Fruit fly (Drosophila melanogaster) whole organism, embryonic: Measurements from ENCODE around the gene CG3149.

ENCODE experiments used
- Atf6 ChIP-seq: fragments of 200-800 bp; sonication (Bioruptor generic); IDR thresholded peaks from 2 replicates; pipeline ENCODE4 v1.3.6; 2022; ENCODE audit warnings: missing biosample characterization, missing genetic modification characterization
- Bgb ChIP-seq: fragments of 200-800 bp; sonication (Bioruptor generic); IDR thresholded peaks from 2 replicates; pipeline ENCODE4 v1.3.6; 2022; ENCODE audit warnings: missing biosample characterization, missing genetic modification characterization; ENCODE audit not compliant: partially characterized antibody
- CG12155 ChIP-seq: fragments of 200-800 bp; sonication (Bioruptor generic); optimal IDR thresholded peaks from 3 replicates; lab custom pipeline; 2016; ENCODE audit warnings: missing biosample characterization, missing genetic modification characterization
- CG12659 ChIP-seq: fragments of 200-800 bp; sonication (Bioruptor generic); optimal IDR thresholded peaks from 3 replicates; lab custom pipeline; 2017; ENCODE audit warnings: mild to moderate bottlenecking, missing biosample characterization, missing genetic modification reagents, missing genetic modification characterization
- CG13287 ChIP-seq: fragments of 200-800 bp; sonication (Bioruptor generic); IDR thresholded peaks from 2 replicates; pipeline ENCODE4 v1.3.6; 2022; ENCODE audit warnings: missing biosample characterization, missing genetic modification characterization; ENCODE audit not compliant: partially characterized antibody
- CG13624 ChIP-seq: fragments of 200-800 bp; sonication (Bioruptor generic); optimal IDR thresholded peaks from 2 replicates; lab custom pipeline; 2016; ENCODE audit warnings: missing biosample characterization, missing genetic modification characterization
- CG2678 ChIP-seq: fragments of 200-800 bp; sonication (Bioruptor generic); optimal IDR thresholded peaks from 3 replicates; lab custom pipeline; 2019; ENCODE audit warnings: missing biosample characterization, mild to moderate bottlenecking, missing genetic modification characterization, moderate library complexity
- CG3838 ChIP-seq: fragments of 200-800 bp; sonication (Bioruptor generic); optimal IDR thresholded peaks from 3 replicates; lab custom pipeline; 2016; ENCODE audit warnings: missing biosample characterization, missing genetic modification characterization
- CG3847 ChIP-seq: fragments of 200-800 bp; sonication (Bioruptor generic); IDR thresholded peaks from 2 replicates; pipeline ENCODE4 v1.3.6; 2022; ENCODE audit warnings: missing biosample characterization, missing genetic modification characterization
- CG4617 ChIP-seq: fragments of 200-800 bp; sonication (Bioruptor generic); optimal IDR thresholded peaks from 3 replicates; lab custom pipeline; 2016; ENCODE audit warnings: missing biosample characterization, missing genetic modification characterization, borderline replicate concordance
- CG4820 ChIP-seq: fragments of 200-800 bp; sonication (Bioruptor generic); optimal IDR thresholded peaks from 3 replicates; lab custom pipeline; 2016; ENCODE audit warnings: missing biosample characterization, missing genetic modification characterization
- CG5180 ChIP-seq: fragments of 200-800 bp; sonication (Bioruptor generic); optimal IDR thresholded peaks from 3 replicates; lab custom pipeline; 2017; ENCODE audit warnings: missing biosample characterization, missing genetic modification characterization, mild to moderate bottlenecking, moderate library complexity, missing genetic modification reagents
- CG6175 ChIP-seq: fragments of 200-800 bp; sonication (Bioruptor generic); IDR thresholded peaks from 3 replicates; pipeline ENCODE4 v1.3.6; 2022; ENCODE audit warnings: missing biosample characterization, missing genetic modification characterization
- CG6683 ChIP-seq: fragments of 200-800 bp; sonication (Bioruptor generic); optimal IDR thresholded peaks from 2 replicates; lab custom pipeline; 2017; ENCODE audit warnings: missing biosample characterization, mild to moderate bottlenecking, missing genetic modification characterization, missing genetic modification reagents
- CG8290 ChIP-seq, 3 experiments: fragments of 200-800 bp; sonication (Bioruptor generic); optimal IDR thresholded peaks; 2 replicates each; lab custom pipeline; 2016 to 2019; ENCODE audit warnings: missing biosample characterization in 3 of 3, missing genetic modification characterization in 3 of 3, mild to moderate bottlenecking in 2 of 3, moderate library complexity in 1 of 3
- CG9932 ChIP-seq: fragments of 200-800 bp; sonication (Bioruptor generic); IDR thresholded peaks from 2 replicates; pipeline ENCODE4 v1.3.6; 2022; ENCODE audit warnings: missing biosample characterization, missing genetic modification characterization
- CTCF ChIP-seq: fragments of 200-800 bp; sonication (Bioruptor generic); optimal IDR thresholded peaks from 2 replicates; lab custom pipeline; 2017; ENCODE audit warnings: missing biosample characterization, mild to moderate bottlenecking, missing genetic modification characterization, moderate library complexity
- D ChIP-seq, 2 experiments: fragments of 200-800 bp in 1 of 2; fragments of >200 bp in 1 of 2; sonication (Bioruptor generic) in 1 of 2; optimal IDR thresholded peaks; 2 replicates in 1 of 2; 3 replicates in 1 of 2; lab custom pipeline; 2017; ENCODE audit warnings: mild to moderate bottlenecking in 1 of 2, missing biosample characterization in 1 of 2, missing genetic modification characterization in 1 of 2, missing genetic modification reagents in 1 of 2
- Deaf1 ChIP-seq: fragments of 200-800 bp; optimal IDR thresholded peaks from 3 replicates; lab custom pipeline; 2019; ENCODE audit warnings: missing biosample characterization, mild to moderate bottlenecking, missing genetic modification characterization, moderate library complexity
- Drgx ChIP-seq: fragments of 200-800 bp; sonication (Bioruptor generic); IDR thresholded peaks from 2 replicates; pipeline ENCODE4 v1.3.6; 2022; ENCODE audit warnings: missing biosample characterization, missing genetic modification characterization
- E2f1 ChIP-seq: fragments of 200-800 bp; sonication (Bioruptor generic); IDR thresholded peaks from 2 replicates; pipeline ENCODE4 v1.3.6; 2022; ENCODE audit warnings: missing biosample characterization, missing genetic modification characterization
- H2.0 ChIP-seq: fragments of 200-800 bp; sonication (Bioruptor generic); IDR thresholded peaks from 2 replicates; pipeline ENCODE4 v1.3.6; 2022; ENCODE audit warnings: missing biosample characterization, missing genetic modification characterization
- HLH54F ChIP-seq: fragments of 200-800 bp; sonication (Bioruptor generic); optimal IDR thresholded peaks from 3 replicates; lab custom pipeline; 2016; ENCODE audit warnings: missing biosample characterization, missing genetic modification characterization
- Hr51 ChIP-seq, 2 experiments: fragments of 200-800 bp; sonication (Bioruptor generic); optimal IDR thresholded peaks; 2 replicates in 1 of 2; 3 replicates in 1 of 2; lab custom pipeline; 2016 to 2018; ENCODE audit warnings: missing biosample characterization in 2 of 2, missing genetic modification characterization in 2 of 2, mild to moderate bottlenecking in 1 of 2, moderate library complexity in 1 of 2
- Meics ChIP-seq: fragments of 200-800 bp; sonication (Bioruptor generic); optimal IDR thresholded peaks from 2 replicates; lab custom pipeline; 2017; ENCODE audit warnings: missing biosample characterization, mild to moderate bottlenecking, missing genetic modification characterization
- Pdp1 ChIP-seq, 2 experiments: fragments of 200-800 bp; sonication (Bioruptor generic); optimal IDR thresholded peaks; 3 replicates each; lab custom pipeline; 2016; ENCODE audit warnings: missing biosample characterization in 2 of 2, missing genetic modification characterization in 2 of 2, mild to moderate bottlenecking in 1 of 2, moderate library complexity in 1 of 2
- Ptx1 ChIP-seq: fragments of 200-800 bp; sonication (Bioruptor generic); IDR thresholded peaks from 2 replicates; pipeline ENCODE4 v1.3.6; 2022; ENCODE audit warnings: missing biosample characterization, missing genetic modification characterization
- Trl ChIP-seq, 3 experiments: fragments of >200 bp in 2 of 3; fragments of 200-800 bp in 1 of 3; sonication (Bioruptor generic) in 1 of 3; optimal IDR thresholded peaks; 2 replicates in 1 of 3; 3 replicates in 2 of 3; lab custom pipeline; 2016 to 2017; ENCODE audit warnings: missing biosample characterization in 1 of 3, missing genetic modification characterization in 1 of 3
- Xrp1 ChIP-seq: fragments of 200-800 bp; sonication (Bioruptor generic); IDR thresholded peaks from 2 replicates; pipeline ENCODE4 v1.3.6; 2022; ENCODE audit warnings: missing biosample characterization, missing genetic modification characterization
- aop ChIP-seq: fragments of 200-800 bp; sonication (Bioruptor generic); IDR thresholded peaks from 2 replicates; pipeline ENCODE4 v1.3.6; 2022; ENCODE audit warnings: missing biosample characterization, missing genetic modification characterization
- bcd ChIP-seq: fragments of 200-800 bp; sonication (Bioruptor generic); optimal IDR thresholded peaks from 2 replicates; lab custom pipeline; 2017; ENCODE audit warnings: missing biosample characterization, mild to moderate bottlenecking, missing genetic modification characterization
- chinmo ChIP-seq: fragments of 200-800 bp; sonication (Bioruptor generic); IDR thresholded peaks from 4 replicates; pipeline ENCODE4 v1.3.6; 2022; ENCODE audit warnings: missing biosample characterization, missing genetic modification characterization; ENCODE audit not compliant: partially characterized antibody
- disco-r ChIP-seq: fragments of 200-800 bp; sonication (Bioruptor generic); optimal IDR thresholded peaks from 2 replicates; lab custom pipeline; 2016; ENCODE audit warnings: missing biosample characterization, missing genetic modification characterization
- exex ChIP-seq: fragments of 200-800 bp; sonication (Bioruptor generic); optimal IDR thresholded peaks from 4 replicates; lab custom pipeline; 2018; ENCODE audit warnings: missing biosample characterization, mild to moderate bottlenecking, missing genetic modification characterization, moderate library complexity
- fd96Cb ChIP-seq: fragments of 200-800 bp; sonication (Bioruptor generic); optimal IDR thresholded peaks from 2 replicates; lab custom pipeline; 2018; ENCODE audit warnings: missing biosample characterization, mild to moderate bottlenecking, missing genetic modification characterization, moderate library complexity
- fu2 ChIP-seq: fragments of 200-800 bp; sonication (Bioruptor generic); optimal IDR thresholded peaks from 2 replicates; lab custom pipeline; 2016; ENCODE audit warnings: missing biosample characterization, missing genetic modification characterization
- gcm ChIP-seq: fragments of 200-800 bp; sonication (Bioruptor generic); optimal IDR thresholded peaks from 2 replicates; lab custom pipeline; 2019; ENCODE audit warnings: missing biosample characterization, mild to moderate bottlenecking, missing genetic modification characterization, moderate library complexity
- lilli ChIP-seq: fragments of 200-800 bp; sonication (Bioruptor generic); optimal IDR thresholded peaks from 3 replicates; lab custom pipeline; 2016; ENCODE audit warnings: missing biosample characterization, missing genetic modification characterization
- lov ChIP-seq, 2 experiments: fragments of 200-800 bp in 1 of 2; fragments of >200 bp in 1 of 2; sonication (Bioruptor generic) in 1 of 2; IDR thresholded peaks in 1 of 2; optimal IDR thresholded peaks in 1 of 2; 2 replicates in 1 of 2; 3 replicates in 1 of 2; pipeline versions ENCODE4 v1.3.6 to Lab custom; 2017 to 2022; ENCODE audit warnings: missing biosample characterization in 1 of 2, missing genetic modification characterization in 1 of 2
- row ChIP-seq: fragments of 200-800 bp; sonication (Bioruptor generic); IDR thresholded peaks from 3 replicates; pipeline ENCODE4 v1.3.6; 2022; ENCODE audit warnings: missing biosample characterization, missing genetic modification characterization
- schlank ChIP-seq: fragments of 200-800 bp; sonication (Bioruptor generic); optimal IDR thresholded peaks from 2 replicates; lab custom pipeline; 2018; ENCODE audit warnings: missing biosample characterization, mild to moderate bottlenecking, missing genetic modification characterization
- sd ChIP-seq: fragments of 200-800 bp; sonication (Bioruptor generic); optimal IDR thresholded peaks from 3 replicates; lab custom pipeline; 2018; ENCODE audit warnings: missing biosample characterization, mild to moderate bottlenecking, missing genetic modification characterization, moderate library complexity
- slbo ChIP-seq: fragments of 200-800 bp; sonication (Bioruptor generic); IDR thresholded peaks from 2 replicates; pipeline ENCODE4 v1.3.6; 2022; ENCODE audit warnings: missing biosample characterization, missing genetic modification characterization
- sna ChIP-seq: fragments of 200-800 bp; sonication (Bioruptor generic); IDR thresholded peaks from 2 replicates; pipeline ENCODE4 v1.3.6; 2022; ENCODE audit warnings: missing biosample characterization, missing genetic modification characterization; ENCODE audit not compliant: partially characterized antibody
- tin ChIP-seq: fragments of 200-800 bp; sonication (Bioruptor generic); optimal IDR thresholded peaks from 3 replicates; lab custom pipeline; 2016; ENCODE audit warnings: missing biosample characterization, missing genetic modification characterization
- zf30C ChIP-seq: fragments of 200-800 bp; sonication (Bioruptor generic); optimal IDR thresholded peaks from 3 replicates; lab custom pipeline; 2018; ENCODE audit warnings: missing biosample characterization, mild to moderate bottlenecking, missing genetic modification characterization

The CG3149 gene

dm6 chrX:5715455-5716227, 20.6 kb upstream of the CG3149 start (continued):
- TF ChIP-seq CG12155 (no peak), sna (no peak), CG12659 (GFP tag; lab: Kevin White, UChicago) (no peak), aop (GFP tag; lab: Robert Waterston, UW) (no peak), disco-r (GFP tag; lab: Kevin White, UChicago) (no peak), Meics (GFP tag; lab: Kevin White, UChicago) (peak; percentile 4), Xrp1 (peak; percentile 19; the same call in 1 of the 2 replicates), Atf6 (GFP tag; lab: Robert Waterston, UW) (0 out of 2 replicates have a peak, but pooled peaks have one; percentile 7), Deaf1 (tag; lab: Kevin White, UChicago) (peak; percentile 3), CG5180 (GFP tag; lab: Kevin White, UChicago) (peak; percentile 1), fd96Cb (no peak), Bgb (GFP tag; lab: Robert Waterston, UW) (peak; percentile 7; the same call in 1 of the 2 replicates), chinmo (GFP tag; lab: Robert Waterston, UW) (0 out of 4 replicates have a peak, but pooled peaks have one; percentile 56), gcm (GFP tag; lab: Kevin White, UChicago) (no peak), CG3847 (GFP tag; lab: Robert Waterston, UW) (0 out of 2 replicates have a peak, but pooled peaks have one; percentile 7), CG6683 (GFP tag; lab: Kevin White, UChicago) (no peak), Hr51 (GFP tag; optimal IDR thresholded peaks at IDR 0.05; lab: Kevin White, UChicago) (peak in 1 of 2 experiments; percentile 26), CG9932 (GFP tag; lab: Robert Waterston, UW) (peak; percentile 14; the same call in 1 of the 2 replicates), CG4617 (GFP tag; lab: Kevin White, UChicago) (no peak), CG6175 (no peak), CG3838 (GFP tag; lab: Kevin White, UChicago) (no peak), fu2 (GFP tag; lab: Kevin White, UChicago) (no peak), CG8290 (GFP tag; optimal IDR thresholded peaks at IDR 0.05; lab: Kevin White, UChicago) (no peak), CG8290 (tag; optimal IDR thresholded peaks at IDR 0.05; lab: Kevin White, UChicago) (peak in 1 of 2 experiments; percentile 23), exex (tag; lab: Kevin White, UChicago) (peak; percentile 24), tin (no peak), E2f1 (GFP tag; lab: Robert Waterston, UW) (0 out of 2 replicates have a peak, but pooled peaks have one; percentile 14), HLH54F (GFP tag; lab: Kevin White, UChicago) (no peak), slbo (peak; percentile 26; the same call in 1 of the 2 replicates), schlank (tag; lab: Kevin White, UChicago) (no peak), lilli (peak; percentile 15), CG13287 (GFP tag; lab: Robert Waterston, UW) (peak; percentile 42; the same call in 1 of the 2 replicates), CG2678 (tag; lab: Kevin White, UChicago) (peak; percentile 19), sd (peak; percentile 3), Trl (optimal IDR thresholded peaks at IDR 0.05; lab: Kevin White, UChicago) (peak in 1 of 2 experiments; percentile 17), Trl (GFP tag; optimal IDR thresholded peaks at IDR 0.05; lab: Kevin White, UChicago) (no peak), D (optimal IDR thresholded peaks at IDR 0.05; lab: Kevin White, UChicago) (no peak), D (GFP tag; optimal IDR thresholded peaks at IDR 0.05; lab: Kevin White, UChicago) (no peak), bcd (no peak), CG13624 (peak; percentile 20), Ptx1 (GFP tag; lab: Robert Waterston, UW) (0 out of 2 replicates have a peak, but pooled peaks have one; percentile 12), zf30C (peak; percentile 43), CG4820 (GFP tag; lab: Kevin White, UChicago) (no peak), CTCF (GFP tag; lab: Kevin White, UChicago) (peak; percentile 27), H2.0 (no peak), lov (optimal IDR thresholded peaks at IDR 0.05; lab: Kevin White, UChicago) (no peak), lov (GFP tag; IDR thresholded peaks at IDR 0.05; lab: Robert Waterston, UW) (no peak), Drgx (GFP tag; lab: Robert Waterston, UW) (no peak), Pdp1 (GFP tag; optimal IDR thresholded peaks at IDR 0.05; lab: Kevin White, UChicago) (peak in 1 of 2 experiments; percentile 18), row (GFP tag; lab: Robert Waterston, UW) (peak; percentile 47)
